Fruit fly (Drosophila melanogaster): Measurements from ENCODE around the gene Pfdn1.

Pfdn1 gene

DNA sequence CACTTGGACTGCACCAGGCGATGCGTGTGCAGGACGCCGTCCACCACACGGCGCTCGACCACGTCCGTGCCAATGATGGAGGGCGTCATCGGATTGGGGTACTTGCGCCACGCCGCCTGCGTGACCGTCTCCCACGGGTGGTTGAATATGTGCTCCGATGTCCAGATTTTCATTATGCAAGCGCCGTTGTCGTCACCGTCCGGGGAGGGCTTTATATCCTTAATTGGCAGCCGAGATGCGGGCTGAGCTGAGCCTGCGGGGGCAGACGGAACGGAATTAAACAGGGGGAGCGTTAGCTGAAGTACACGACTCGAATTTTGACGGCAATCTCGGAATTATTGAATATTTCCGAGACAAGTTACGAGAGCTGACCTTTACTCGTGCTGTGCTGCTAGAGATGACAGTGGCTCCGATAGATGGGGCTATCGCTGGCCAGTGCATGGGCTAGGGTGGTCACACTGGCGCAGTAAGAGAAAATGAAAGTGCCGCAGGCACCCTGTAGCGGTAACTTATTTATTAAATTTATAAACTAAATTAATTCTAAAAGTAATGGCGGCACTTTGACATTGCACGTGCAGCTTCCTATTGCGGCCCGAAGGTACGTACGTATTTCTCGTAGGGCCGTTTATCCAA lies 21.2 kb upstream of the Pfdn1 start, which contains the start of gene IPIP (continued):
- TF ChIP-seq CG4820 (GFP tag; optimal IDR thresholded peaks at IDR 0.05) (no peak), NfI (GFP tag; optimal IDR thresholded peaks at IDR 0.05) (peak; percentile 51), Doc3 (GFP tag; IDR thresholded peaks at IDR 0.05; ENCODE audit: partially characterized antibody) (peak; percentile 73), Dll (GFP tag; IDR thresholded peaks at IDR 0.05; ENCODE audit: partially characterized antibody) (peak; percentile 74; the same call in 3 of the 4 replicates), CG15073 (GFP tag; optimal IDR thresholded peaks at IDR 0.05) (no peak), mam (GFP tag; optimal IDR thresholded peaks at IDR 0.05) (peak; percentile 52), pan (optimal IDR thresholded peaks at IDR 0.05) (no peak), pan (GFP tag; optimal IDR thresholded peaks at IDR 0.05 in 1 of 2, IDR thresholded peaks at IDR 0.05 in 1 of 2) (peak in 1 of 2 experiments; percentile 43), bigmax (GFP tag; optimal IDR thresholded peaks at IDR 0.05) (peak; percentile 28), Sry-δ (GFP tag; optimal IDR thresholded peaks at IDR 0.05) (peak; percentile 90), CG18599 (GFP tag; optimal IDR thresholded peaks at IDR 0.05) (peak; percentile 15), dmrt99B (tag; optimal IDR thresholded peaks at IDR 0.05) (no peak), CG13287 (GFP tag; IDR thresholded peaks at IDR 0.05; ENCODE audit: partially characterized antibody) (peak; percentile 83), dysf (GFP tag; IDR thresholded peaks at IDR 0.05) (0 out of 3 replicates have a peak, but pooled peaks have one; percentile 1), dpn (GFP tag; optimal IDR thresholded peaks at IDR 0.05) (peak; percentile 7 to 29), Side (GFP tag; optimal IDR thresholded peaks at IDR 0.05) (no peak), CG14860 (GFP tag; IDR thresholded peaks at IDR 0.05; ENCODE audit: partially characterized antibody) (peak; percentile 63), croc (GFP tag; conservative IDR thresholded peaks at IDR 0.05) (no peak; the same call in 2 of the 3 replicates), salm (tag; optimal IDR thresholded peaks at IDR 0.05) (no peak), CG6683 (GFP tag; optimal IDR thresholded peaks at IDR 0.05) (no peak), Bdp1 (GFP tag; optimal IDR thresholded peaks at IDR 0.05) (peak; percentile 57), HLH54F (GFP tag; optimal IDR thresholded peaks at IDR 0.05) (peak; percentile 34), emc (GFP tag; optimal IDR thresholded peaks at IDR 0.05) (no peak), trem (tag; optimal IDR thresholded peaks at IDR 0.05) (peak; percentile 36), D19B (GFP tag; optimal IDR thresholded peaks at IDR 0.05) (no peak), CG11085 (GFP tag; IDR thresholded peaks at IDR 0.05) (0 out of 2 replicates have a peak, but pooled peaks have one; percentile 37), ewg (GFP tag; optimal IDR thresholded peaks at IDR 0.05) (peak; percentile 12), ase (GFP tag; IDR thresholded peaks at IDR 0.05) (peak; percentile 34; the same call in 1 of the 3 replicates), CG9876 (GFP tag; optimal IDR thresholded peaks at IDR 0.05) (no peak), pita (GFP tag; optimal IDR thresholded peaks at IDR 0.05) (no peak), jigr1 (GFP tag; IDR thresholded peaks at IDR 0.05) (no peak; the same call in 2 of the 3 replicates), CG3065 (GFP tag; optimal IDR thresholded peaks at IDR 0.05) (no peak), tio (GFP tag; optimal IDR thresholded peaks at IDR 0.05) (no peak), CG8478 (optimal IDR thresholded peaks at IDR 0.05) (no peak), bab2 (GFP tag; optimal IDR thresholded peaks at IDR 0.05) (no peak), inv (GFP tag; IDR thresholded peaks at IDR 0.05; ENCODE audit: partially characterized antibody) (peak; percentile 83), CG8290 (GFP tag; optimal IDR thresholded peaks at IDR 0.05) (no peak), CG8290 (tag; optimal IDR thresholded peaks at IDR 0.05) (peak in 1 of 2 experiments; percentile 66), lilli (GFP tag; optimal IDR thresholded peaks at IDR 0.05) (peak; percentile 34), CG9797 (GFP tag; optimal IDR thresholded peaks at IDR 0.05) (peak; percentile 57), CG11093 (GFP tag; IDR thresholded peaks at IDR 0.05) (no peak), CG18262 (tag; optimal IDR thresholded peaks at IDR 0.05) (peak; percentile 12), Optix (GFP tag; IDR thresholded peaks at IDR 0.05) (no peak), Doc2 (GFP tag; IDR thresholded peaks at IDR 0.05) (no peak), Meics (GFP tag; optimal IDR thresholded peaks at IDR 0.05) (peak; percentile 3), CG10543 (GFP tag; optimal IDR thresholded peaks at IDR 0.05) (peak; percentile 51), CG1233 (GFP tag; optimal IDR thresholded peaks at IDR 0.05) (peak; percentile 53), YL-1 (GFP tag; optimal IDR thresholded peaks at IDR 0.05) (peak; percentile 88), caup (GFP tag; optimal IDR thresholded peaks at IDR 0.05; ENCODE audit: severe bottlenecking) (peak; percentile 53), chn (GFP tag; optimal IDR thresholded peaks at IDR 0.05) (peak; percentile 62)

Data from whole organism, embryonic.